Fruit fly (Drosophila melanogaster): ENCODE data around the gene FoxK.

Gene FoxK

dm6 chr3L:11155380-11155779, 34.8 kb upstream of the FoxK start (continued):
- TF ChIP-seq Med (GFP tag), result peak; percentile 72
- no peak for TF ChIP-seq CG9817 (tag; optimal IDR thresholded peaks at IDR 0.05)
- TF ChIP-seq chif (GFP tag; optimal IDR thresholded peaks at IDR 0.05), result peak in 1 of 2 experiments; percentile 36
- peak; percentile 63 for TF ChIP-seq sens (GFP tag)
- TF ChIP-seq grn (GFP tag; optimal IDR thresholded peaks at IDR 0.05), result no peak
- TF ChIP-seq CG17359 (tag; optimal IDR thresholded peaks at IDR 0.05), result no peak
- TF ChIP-seq en (GFP tag; optimal IDR thresholded peaks at IDR 0.05), result no peak
- no peak for TF ChIP-seq Stat92E (GFP tag; optimal IDR thresholded peaks at IDR 0.05)
- 0 out of 2 replicates have a peak, but pooled peaks have one; percentile 10 for TF ChIP-seq CG31441 (GFP tag; IDR thresholded peaks at IDR 0.05)

- TF ChIP-seq Hr78 (GFP tag; optimal IDR thresholded peaks at IDR 0.05), result peak in 1 of 2 experiments; percentile 38
- no peak for TF ChIP-seq CG43689 (GFP tag; IDR thresholded peaks at IDR 0.05)
- no peak for TF ChIP-seq sim (GFP tag; IDR thresholded peaks at IDR 0.05)
- TF ChIP-seq sd (tag; optimal IDR thresholded peaks at IDR 0.05), result peak; percentile 24
- no peak for TF ChIP-seq Trl (optimal IDR thresholded peaks at IDR 0.05)
- TF ChIP-seq Trl (GFP tag; optimal IDR thresholded peaks at IDR 0.05), result no peak
- no peak for TF ChIP-seq luna (GFP tag; optimal IDR thresholded peaks at IDR 0.05)
- TF ChIP-seq CG1529 (GFP tag; optimal IDR thresholded peaks at IDR 0.05), result no peak
- no peak for TF ChIP-seq CG4854 (GFP tag; optimal IDR thresholded peaks at IDR 0.05)
- TF ChIP-seq knrl (GFP tag; IDR thresholded peaks at IDR 0.05; ENCODE audit: partially characterized antibody), result no peak
- TF ChIP-seq CG4730 (GFP tag; IDR thresholded peaks at IDR 0.05), result no peak
- peak in 1 of 3 experiments; percentile 3 for TF ChIP-seq Stat92E (GFP tag; optimal IDR thresholded peaks at IDR 0.05)
- peak; percentile 62 for TF ChIP-seq sens (GFP tag)
- no peak for TF ChIP-seq stc (GFP tag; IDR thresholded peaks at IDR 0.05)
- peak; percentile 45 for TF ChIP-seq Med (GFP tag)
- peak; percentile 99 for TF ChIP-seq Blimp-1 (GFP tag; optimal IDR thresholded peaks at IDR 0.05)
- TF ChIP-seq CG8089 (GFP tag; optimal IDR thresholded peaks at IDR 0.05), result no peak
- TF ChIP-seq CG15011 (GFP tag; optimal IDR thresholded peaks at IDR 0.05), result no peak
- TF ChIP-seq Xrp1 (GFP tag; IDR thresholded peaks at IDR 0.05), result 0 out of 2 replicates have a peak, but pooled peaks have one; percentile 15
- TF ChIP-seq CG2678 (tag; optimal IDR thresholded peaks at IDR 0.05), result no peak
- no peak for TF ChIP-seq CG6765 (GFP tag; optimal IDR thresholded peaks at IDR 0.05)
- no peak for TF ChIP-seq CG32767 (GFP tag; IDR thresholded peaks at IDR 0.05)
- peak; percentile 7 for TF ChIP-seq cwo (GFP tag; optimal IDR thresholded peaks at IDR 0.05)
- TF ChIP-seq CG4707 (GFP tag; optimal IDR thresholded peaks at IDR 0.05), result peak; percentile 12
- peak; percentile 73 for TF ChIP-seq kni (GFP tag; optimal IDR thresholded peaks at IDR 0.05)
- no peak for TF ChIP-seq crc (GFP tag; optimal IDR thresholded peaks at IDR 0.05)
- TF ChIP-seq CG13624 (GFP tag; optimal IDR thresholded peaks at IDR 0.05), result no peak
- TF ChIP-seq CG9876 (GFP tag; optimal IDR thresholded peaks at IDR 0.05), result no peak
- no peak for TF ChIP-seq fu2 (GFP tag; optimal IDR thresholded peaks at IDR 0.05)
- peak; percentile 38 for TF ChIP-seq CG2875 (GFP tag; optimal IDR thresholded peaks at IDR 0.05)
- no peak for TF ChIP-seq Hand (GFP tag; optimal IDR thresholded peaks at IDR 0.05)
- no peak for TF ChIP-seq MTF-1 (GFP tag; optimal IDR thresholded peaks at IDR 0.05; ENCODE audit: borderline replicate concordance)
- TF ChIP-seq da (GFP tag; optimal IDR thresholded peaks at IDR 0.05), result no peak
- TF ChIP-seq CG33557 (GFP tag; optimal IDR thresholded peaks at IDR 0.05), result peak; percentile 26
- TF ChIP-seq pros (GFP tag; optimal IDR thresholded peaks at IDR 0.05), result peak; percentile 96
- TF ChIP-seq cg (GFP tag; optimal IDR thresholded peaks at IDR 0.05), result peak; percentile 1
- no peak for TF ChIP-seq CG10543 (GFP tag; optimal IDR thresholded peaks at IDR 0.05)
- no peak for TF ChIP-seq seq (GFP tag; IDR thresholded peaks at IDR 0.05)
- no peak for TF ChIP-seq CG7745 (tag; optimal IDR thresholded peaks at IDR 0.05)
- TF ChIP-seq Deaf1 (tag; optimal IDR thresholded peaks at IDR 0.05), result peak; percentile 78
- peak; percentile 8; the same call in 1 of the 2 replicates for TF ChIP-seq vvl (GFP tag; IDR thresholded peaks at IDR 0.05)
- TF ChIP-seq peb (GFP tag; IDR thresholded peaks at IDR 0.05), result no peak
These were observed 30.2 kb upstream of the FoxK start, which contains the start of gene CG6216 for dm6 chr3L:11150735-11151287. CG6216 (minus strand) TSS chr3L:11150785.
